Worm (Caenorhabditis elegans): ENCODE measurements around the gene T28A11.25.

Gene T28A11.25

ce11 chrV:3284629-3285028, 3.0 kb downstream of the T28A11.25 start, which contains the start of gene F35F10.5:
TSS of gene F35F10.5 (plus strand) at chrV:3284929.
- no peak for TF ChIP-seq nhr-11 (tag; optimal IDR thresholded peaks at IDR 0.05)
- TF ChIP-seq F16B12.6 (tag; optimal IDR thresholded peaks at IDR 0.05) = no peak
- TF ChIP-seq ztf-4 (tag; optimal IDR thresholded peaks at IDR 0.05) = no peak
- TF ChIP-seq lsy-2 (tag; optimal IDR thresholded peaks at IDR 0.05) = no peak
- no peak for TF ChIP-seq xbp-1 (tag; optimal IDR thresholded peaks at IDR 0.05)
- no peak for TF ChIP-seq aha-1 (tag; optimal IDR thresholded peaks at IDR 0.05)

ce11 chrV:3287330-3287729, 5.7 kb downstream of the T28A11.25 start, which contains the start of gene F35F10.7:
TSS of gene F35F10.7 (minus strand) at chrV:3287430.
- TF ChIP-seq vab-15 (tag; optimal IDR thresholded peaks at IDR 0.05) (no peak), swsn-7 (tag; optimal IDR thresholded peaks at IDR 0.05) (no peak), sup-37 (GFP tag; optimal IDR thresholded peaks at IDR 0.05) (no peak), lin-35 (GFP tag; optimal IDR thresholded peaks at IDR 0.05) (no peak), ama-1 (optimal IDR thresholded peaks at IDR 0.05) (no peak), zip-4 (GFP tag; optimal IDR thresholded peaks at IDR 0.05) (no peak), rnt-1 (tag; optimal IDR thresholded peaks at IDR 0.05) (no peak), nhr-237 (tag; optimal IDR thresholded peaks at IDR 0.05) (no peak), C04F5.9 (tag; optimal IDR thresholded peaks at IDR 0.05) (no peak), efl-1 (optimal IDR thresholded peaks at IDR 0.05) (no peak), efl-1 (GFP tag; optimal IDR thresholded peaks at IDR 0.05 in 1 of 2) (no peak), snpc-4 (tag; optimal IDR thresholded peaks at IDR 0.05) (no peak), pax-3 (tag; optimal IDR thresholded peaks at IDR 0.05) (no peak), nhr-12 (tag; optimal IDR thresholded peaks at IDR 0.05) (no peak), efl-3 (GFP tag; optimal IDR thresholded peaks at IDR 0.05) (no peak)

- TF ChIP-seq ceh-82 (tag; optimal IDR thresholded peaks at IDR 0.05) (no peak), nhr-20 (tag; optimal IDR thresholded peaks at IDR 0.05) (no peak), nhr-28 (tag; optimal IDR thresholded peaks at IDR 0.05) (no peak), mab-9 (GFP tag; IDR thresholded peaks at IDR 0.05) (no peak), ztf-11 (tag; optimal IDR thresholded peaks at IDR 0.05) (no peak), rnt-1 (tag; optimal IDR thresholded peaks at IDR 0.05) (no peak), nhr-71 (tag; optimal IDR thresholded peaks at IDR 0.05) (no peak), unc-86 (tag; optimal IDR thresholded peaks at IDR 0.05) (no peak), efl-1 (optimal IDR thresholded peaks at IDR 0.05) (no peak), efl-1 (GFP tag; optimal IDR thresholded peaks at IDR 0.05 in 1 of 2) (no peak), hlh-17 (GFP tag; optimal IDR thresholded peaks at IDR 0.05; ENCODE audit: borderline replicate concordance) (no peak), unc-130 (tag; optimal IDR thresholded peaks at IDR 0.05) (no peak), ceh-90 (tag; optimal IDR thresholded peaks at IDR 0.05) (no peak), pqm-1 (tag; optimal IDR thresholded peaks at IDR 0.05) (no peak), pax-3 (tag; optimal IDR thresholded peaks at IDR 0.05) (no peak), skn-1 (tag; optimal IDR thresholded peaks at IDR 0.05) (no peak), pag-3 (tag; optimal IDR thresholded peaks at IDR 0.05; ENCODE audit: borderline replicate concordance, insufficient read depth) (no peak), ets-5 (GFP tag; IDR thresholded peaks at IDR 0.05) (no peak)
Observed at ce11 chrV:3288134-3288533, 6.5 kb downstream of the T28A11.25 start.

ce11 chrV:3289267-3289666, 7.6 kb downstream of the T28A11.25 start, which contains the start of gene F35F10.6:
TSS of gene F35F10.6 (minus strand) at chrV:3289367.
- TF ChIP-seq dpl-1 (GFP tag; optimal IDR thresholded peaks at IDR 0.05) (no peak), skn-1 (tag; optimal IDR thresholded peaks at IDR 0.05) (no peak), dsc-1 (tag; optimal IDR thresholded peaks at IDR 0.05) (no peak), ceh-88 (GFP tag; IDR thresholded peaks at IDR 0.05) (no peak), snu-23 (GFP tag; optimal IDR thresholded peaks at IDR 0.05) (no peak), nhr-90 (tag; optimal IDR thresholded peaks at IDR 0.05; ENCODE audit: poor library complexity) (no peak), swsn-7 (tag; optimal IDR thresholded peaks at IDR 0.05) (no peak), snpc-4 (tag; optimal IDR thresholded peaks at IDR 0.05) (no peak), lir-3 (tag; optimal IDR thresholded peaks at IDR 0.05; ENCODE audit: poor library complexity) (no peak), nhr-71 (tag; optimal IDR thresholded peaks at IDR 0.05) (no peak)

Measured in whole organism, L1 larva.